Worm (Caenorhabditis elegans) whole organism, L4 larva: ENCODE data around the gene abcf-1.

Source experiments
- D1046.2 ChIP-seq: fragments of 200-800 bp; sonication (Bioruptor generic); IDR thresholded peaks from 2 replicates; pipeline ENCODE4 v1.3.6; 2022; ENCODE audit warnings: missing genetic modification characterization, missing compliant biosample characterization
- F10B5.3 ChIP-seq: sonication (generic microtip); optimal IDR thresholded peaks from 2 replicates; lab custom pipeline; 2016; ENCODE audit warnings: mild to moderate bottlenecking, missing genetic modification characterization, missing compliant biosample characterization
- F49E8.2 ChIP-seq: sonication (generic microtip); optimal IDR thresholded peaks from 2 replicates; lab custom pipeline; 2016; ENCODE audit warnings: missing compliant biosample characterization, mild to moderate bottlenecking, missing genetic modification characterization, borderline replicate concordance
- T20F7.1 ChIP-seq: fragments of 200-800 bp; sonication (Bioruptor generic); optimal IDR thresholded peaks from 2 replicates; lab custom pipeline; 2018; ENCODE audit warnings: mild to moderate bottlenecking, missing genetic modification characterization, missing compliant biosample characterization
- Y48G9A.11 ChIP-seq: fragments of 200-800 bp; sonication (Bioruptor generic); IDR thresholded peaks from 2 replicates; pipeline ENCODE4 v1.3.6; 2022; ENCODE audit warnings: missing genetic modification reagents, missing genetic modification characterization, missing compliant biosample characterization
- Y75B8A.6 ChIP-seq: fragments of 200-800 bp; sonication (Bioruptor generic); IDR thresholded peaks from 2 replicates; pipeline ENCODE4 v1.3.6; 2022; ENCODE audit warnings: missing genetic modification reagents, missing genetic modification characterization, missing compliant biosample characterization
- arid-1 ChIP-seq: fragments of 200-800 bp; sonication (Bioruptor generic); conservative IDR thresholded peaks from 2 replicates; pipeline ENCODE4 v1.3.6; 2022; ENCODE audit warnings: missing genetic modification reagents, missing genetic modification characterization, missing compliant biosample characterization
- ceh-20 ChIP-seq: fragments of 200-800 bp; sonication (Bioruptor generic); IDR thresholded peaks from 2 replicates; pipeline ENCODE4 v1.3.6; 2022; ENCODE audit warnings: missing genetic modification reagents, missing genetic modification characterization, missing compliant biosample characterization
- ceh-28 ChIP-seq: fragments of 150-350 bp; optimal IDR thresholded peaks from 2 replicates; lab custom pipeline; 2014; ENCODE audit warnings: missing biosample characterization, missing genetic modification reagents, missing genetic modification characterization
- ceh-62 ChIP-seq: sonication (generic microtip); optimal IDR thresholded peaks from 2 replicates; lab custom pipeline; 2017; ENCODE audit warnings: missing biosample characterization, missing genetic modification characterization
- ces-1 ChIP-seq: fragments of 150-350 bp; sonication (generic microtip); optimal IDR thresholded peaks from 4 replicates; lab custom pipeline; 2014; ENCODE audit warnings: missing biosample characterization, missing genetic modification reagents, missing genetic modification characterization
- ctbp-1 ChIP-seq: fragments of 200-800 bp; sonication (Bioruptor generic); IDR thresholded peaks from 2 replicates; pipeline ENCODE4 v1.3.6; 2022; ENCODE audit warnings: missing genetic modification reagents, missing genetic modification characterization, missing compliant biosample characterization
- daf-12 ChIP-seq: fragments of 150-350 bp; optimal IDR thresholded peaks from 2 replicates; lab custom pipeline; 2014; ENCODE audit warnings: missing biosample characterization, missing genetic modification reagents, missing genetic modification characterization
- daf-16 ChIP-seq, 3 experiments: sonication (generic microtip); optimal IDR thresholded peaks; 2 replicates each; lab custom pipeline; 2016 to 2017; ENCODE audit warnings: missing genetic modification characterization in 3 of 3, missing genetic modification reagents in 3 of 3, mild to moderate bottlenecking in 2 of 3, missing compliant biosample characterization in 2 of 3, missing biosample characterization in 1 of 3, moderate library complexity in 1 of 3
- daf-19 ChIP-seq: fragments of 200-800 bp; sonication (Bioruptor generic); conservative IDR thresholded peaks from 2 replicates; pipeline ENCODE4 v1.3.6; 2022; ENCODE audit warnings: missing genetic modification characterization, missing compliant biosample characterization
- dmd-6 ChIP-seq: fragments of 200-800 bp; sonication (Bioruptor generic); IDR thresholded peaks from 2 replicates; pipeline ENCODE4 v1.3.6; 2022; ENCODE audit warnings: missing genetic modification reagents, missing genetic modification characterization, missing compliant biosample characterization
- dmd-9 ChIP-seq: fragments of 200-800 bp; sonication (Bioruptor generic); IDR thresholded peaks from 2 replicates; pipeline ENCODE4 v1.3.6; 2022; ENCODE audit warnings: missing genetic modification reagents, missing genetic modification characterization, missing compliant biosample characterization
- dpl-1 ChIP-seq: fragments of 150-350 bp; optimal IDR thresholded peaks from 2 replicates; lab custom pipeline; 2014; ENCODE audit warnings: missing biosample characterization, missing genetic modification reagents, missing genetic modification characterization
- duxl-1 ChIP-seq: sonication (generic microtip); optimal IDR thresholded peaks from 2 replicates; lab custom pipeline; 2016; ENCODE audit warnings: mild to moderate bottlenecking, missing genetic modification characterization, moderate library complexity, missing compliant biosample characterization; ENCODE audit not compliant: poor library complexity
- dve-1 ChIP-seq: sonication (generic microtip); optimal IDR thresholded peaks from 2 replicates; lab custom pipeline; 2017; ENCODE audit warnings: antibody characterized with exemption, mild to moderate bottlenecking, missing genetic modification characterization, missing compliant biosample characterization; ENCODE audit not compliant: insufficient read depth
- egl-43 ChIP-seq: fragments of 200-800 bp; sonication (Bioruptor generic); IDR thresholded peaks from 2 replicates; pipeline ENCODE4 v1.3.6; 2022; ENCODE audit warnings: missing genetic modification reagents, missing genetic modification characterization, missing compliant biosample characterization
- fos-1 ChIP-seq: fragments of 150-350 bp; optimal IDR thresholded peaks from 2 replicates; lab custom pipeline; 2014; ENCODE audit warnings: missing biosample characterization, missing genetic modification characterization
- hif-1 ChIP-seq, 2 experiments: sonication (generic microtip); optimal IDR thresholded peaks; 2 replicates each; lab custom pipeline; 2016 to 2017; ENCODE audit warnings: missing compliant biosample characterization in 2 of 2, missing genetic modification characterization in 2 of 2, missing genetic modification reagents in 2 of 2, missing genotype in 2 of 2, mild to moderate bottlenecking in 1 of 2
- hlh-11 ChIP-seq: fragments of 200-800 bp; sonication (Bioruptor generic); optimal IDR thresholded peaks from 2 replicates; lab custom pipeline; 2018; ENCODE audit warnings: mild to moderate bottlenecking, missing genetic modification characterization, missing compliant biosample characterization
- hlh-30 ChIP-seq: sonication (generic microtip); optimal IDR thresholded peaks from 2 replicates; lab custom pipeline; 2017; ENCODE audit warnings: antibody characterized with exemption, mild to moderate bottlenecking, missing genetic modification characterization, missing compliant biosample characterization; ENCODE audit not compliant: insufficient read depth
- lin-39 ChIP-seq: fragments of 150-350 bp; optimal IDR thresholded peaks from 2 replicates; lab custom pipeline; 2014; ENCODE audit warnings: missing biosample characterization, missing genetic modification reagents, missing genetic modification characterization
- lir-3 ChIP-seq: sonication (generic microtip); optimal IDR thresholded peaks from 2 replicates; lab custom pipeline; 2016; ENCODE audit warnings: mild to moderate bottlenecking, missing genetic modification characterization, missing compliant biosample characterization
- mep-1 ChIP-seq: fragments of 150-350 bp; sonication (generic microtip); optimal IDR thresholded peaks from 3 replicates; lab custom pipeline; 2014; ENCODE audit warnings: missing biosample characterization, missing genetic modification characterization
- mes-2 ChIP-seq: sonication (generic microtip); optimal IDR thresholded peaks from 2 replicates; lab custom pipeline; 2016; ENCODE audit warnings: missing genotype, mild to moderate bottlenecking, missing genetic modification characterization, missing compliant biosample characterization; ENCODE audit not compliant: poor library complexity, severe bottlenecking
- nhr-10 ChIP-seq: fragments of 150-350 bp; optimal IDR thresholded peaks from 2 replicates; lab custom pipeline; 2014; ENCODE audit warnings: missing biosample characterization, missing genetic modification characterization
- nhr-237 ChIP-seq: sonication (generic microtip); optimal IDR thresholded peaks from 2 replicates; lab custom pipeline; 2017; ENCODE audit warnings: missing biosample characterization, missing genetic modification characterization
- nhr-25 ChIP-seq: sonication (generic microtip); optimal IDR thresholded peaks from 2 replicates; lab custom pipeline; 2017; ENCODE audit warnings: missing genetic modification characterization, mild to moderate bottlenecking, missing compliant biosample characterization, antibody characterized with exemption, moderate library complexity, borderline replicate concordance; ENCODE audit not compliant: insufficient read depth
- nhr-28 ChIP-seq: fragments of 150-350 bp; optimal IDR thresholded peaks from 2 replicates; lab custom pipeline; 2014; ENCODE audit warnings: missing biosample characterization, missing genetic modification characterization
- nhr-77 ChIP-seq: fragments of 150-350 bp; optimal IDR thresholded peaks from 2 replicates; lab custom pipeline; 2014; ENCODE audit warnings: missing biosample characterization, missing genetic modification characterization
- pha-4 ChIP-seq, 2 experiments: fragments of 150-350 bp in 1 of 2; fragments of 200-800 bp in 1 of 2; sonication (Bioruptor generic) in 1 of 2; IDR thresholded peaks in 1 of 2; optimal IDR thresholded peaks in 1 of 2; 2 replicates each; pipeline versions ENCODE4 v1.3.6 to Lab custom; 2014 to 2022; ENCODE audit warnings: missing genetic modification characterization in 2 of 2, missing genetic modification reagents in 2 of 2, missing biosample characterization in 1 of 2, missing compliant biosample characterization in 1 of 2
- php-3 ChIP-seq: fragments of 200-800 bp; sonication (Bioruptor generic); IDR thresholded peaks from 2 replicates; pipeline ENCODE4 v1.3.6; 2022; ENCODE audit warnings: missing genetic modification reagents, missing genetic modification characterization, missing compliant biosample characterization
- pqm-1 ChIP-seq: sonication (generic microtip); optimal IDR thresholded peaks from 2 replicates; lab custom pipeline; 2017; ENCODE audit warnings: missing biosample characterization, missing genetic modification characterization
- rbr-2 ChIP-seq: sonication (generic microtip); optimal IDR thresholded peaks from 2 replicates; lab custom pipeline; 2016; ENCODE audit warnings: missing genotype, missing genetic modification characterization, missing compliant biosample characterization
- sdz-12 ChIP-seq: fragments of 200-800 bp; sonication (Bioruptor generic); optimal IDR thresholded peaks from 2 replicates; lab custom pipeline; 2018; ENCODE audit warnings: mild to moderate bottlenecking, missing genetic modification characterization, missing compliant biosample characterization
- snpc-1.2 ChIP-seq: fragments of 200-800 bp; sonication (Bioruptor generic); IDR thresholded peaks from 2 replicates; pipeline ENCODE4 v1.3.6; 2022; ENCODE audit warnings: missing genetic modification reagents, missing genetic modification characterization, missing compliant biosample characterization
- tra-1 ChIP-seq: fragments of 200-800 bp; sonication (Bioruptor generic); IDR thresholded peaks from 2 replicates; pipeline ENCODE4 v1.3.6; 2022; ENCODE audit warnings: missing genetic modification reagents, missing genetic modification characterization, missing compliant biosample characterization
- unc-62 ChIP-seq, 3 experiments: fragments of 150-350 bp in 1 of 3; sonication (generic microtip); optimal IDR thresholded peaks in 2 of 3; peaks in 1 of 3; 1 replicate in 1 of 3; 2 replicates in 2 of 3; lab custom pipeline; 2014 to 2017; ENCODE audit warnings: missing biosample characterization in 3 of 3, missing genetic modification characterization in 3 of 3, missing genetic modification reagents in 3 of 3, missing genotype in 1 of 3

abcf-1 gene

ce11 chrV:12795927-12796326, 32.8 kb upstream of the abcf-1 start:
- TF ChIP-seq duxl-1 (tag; lab: Kevin White, UChicago) (no peak), nhr-10 (tag; lab: Kevin White, UChicago) (no peak), ces-1 (no peak), nhr-28 (tag; lab: Kevin White, UChicago) (peak; percentile 29), tra-1 (no peak), dve-1 (tag; lab: Kevin White, UChicago) (peak; percentile 38), F49E8.2 (tag; lab: Kevin White, UChicago) (no peak), arid-1 (GFP tag; lab: Robert Waterston, UW) (no peak), hlh-11 (peak; percentile 34), sdz-12 (GFP tag; lab: Kevin White, UChicago) (no peak)

- no peak for TF ChIP-seq ctbp-1 (GFP tag; lab: Robert Waterston, UW)
- TF ChIP-seq F10B5.3 (tag; lab: Kevin White, UChicago) = no peak
- TF ChIP-seq daf-16 (GFP tag; optimal IDR thresholded peaks at IDR 0.05; lab: Kevin White, UChicago) = no peak
- TF ChIP-seq daf-16 (tag; optimal IDR thresholded peaks at IDR 0.05; lab: Kevin White, UChicago) = peak; percentile 35
- peak; percentile 52 for TF ChIP-seq T20F7.1 (GFP tag; lab: Kevin White, UChicago)
- TF ChIP-seq ceh-62 (tag; lab: Kevin White, UChicago) = no peak
- no peak for TF ChIP-seq nhr-25 (tag; lab: Kevin White, UChicago)
- no peak for TF ChIP-seq tra-1
- no peak for TF ChIP-seq ces-1
- TF ChIP-seq Y48G9A.11 (GFP tag; lab: Robert Waterston, UW) = no peak
- peak; percentile 65 for TF ChIP-seq hlh-30 (tag; lab: Kevin White, UChicago)
- no peak for TF ChIP-seq fos-1 (tag; lab: Kevin White, UChicago)
- TF ChIP-seq nhr-237 (tag; lab: Kevin White, UChicago) = no peak
- TF ChIP-seq mep-1 (tag; lab: Kevin White, UChicago) = no peak
- TF ChIP-seq daf-12 (tag; lab: Kevin White, UChicago) = no peak
- peak; percentile 67 for TF ChIP-seq dve-1 (tag; lab: Kevin White, UChicago)
- TF ChIP-seq unc-62 (GFP tag; optimal IDR thresholded peaks at IDR 0.05 in 1 of 2; lab: Kevin White, UChicago) = peak in 1 of 2 experiments; percentile 80
- TF ChIP-seq unc-62 (tag; optimal IDR thresholded peaks at IDR 0.05; lab: Kevin White, UChicago) = no peak
- TF ChIP-seq lir-3 (tag; lab: Kevin White, UChicago) = no peak
- peak; percentile 61; the same call in 1 of the 2 replicates for TF ChIP-seq dmd-6
- TF ChIP-seq pha-4 (GFP tag; IDR thresholded peaks at IDR 0.05; lab: Robert Waterston, UW) = no peak
- no peak for TF ChIP-seq pha-4 (tag; optimal IDR thresholded peaks at IDR 0.05; lab: Kevin White, UChicago)
- no peak for TF ChIP-seq hif-1 (tag; optimal IDR thresholded peaks at IDR 0.05; lab: Kevin White, UChicago)
- no peak for TF ChIP-seq egl-43
- TF ChIP-seq rbr-2 (tag; lab: Kevin White, UChicago) = no peak
- peak; percentile 75 for TF ChIP-seq nhr-28 (tag; lab: Kevin White, UChicago)
- peak; percentile 49 for TF ChIP-seq pqm-1
- TF ChIP-seq nhr-77 = peak; percentile 53
- TF ChIP-seq daf-19 (GFP tag; lab: Robert Waterston, UW) = no peak
- TF ChIP-seq Y75B8A.6 (GFP tag; lab: Robert Waterston, UW) = no peak
- no peak for TF ChIP-seq lin-39 (tag; lab: Kevin White, UChicago)
- peak; percentile 65 for TF ChIP-seq hlh-11
- TF ChIP-seq php-3 = 0 out of 2 replicates have a peak, but pooled peaks have one; percentile 6
These were observed 32.0 kb upstream of the abcf-1 start, which contains the start of gene ugt-4 for ce11 chrV:12795196-12795595. ugt-4 (minus strand) TSS chrV:12795336.

- TF ChIP-seq ceh-20 = no peak
- no peak for TF ChIP-seq snpc-1.2
- no peak for TF ChIP-seq D1046.2
- TF ChIP-seq hlh-11 = peak; percentile 20
- TF ChIP-seq ceh-62 (tag; lab: Kevin White, UChicago) = no peak
- no peak for TF ChIP-seq tra-1
- no peak for TF ChIP-seq mes-2 (tag; lab: Kevin White, UChicago)
- no peak for TF ChIP-seq pha-4 (GFP tag; IDR thresholded peaks at IDR 0.05; lab: Robert Waterston, UW)
- TF ChIP-seq pha-4 (tag; optimal IDR thresholded peaks at IDR 0.05; lab: Kevin White, UChicago) = no peak
- no peak for TF ChIP-seq daf-19 (GFP tag; lab: Robert Waterston, UW)
- TF ChIP-seq dve-1 (tag; lab: Kevin White, UChicago) = peak; percentile 34
- peak; percentile 18 for TF ChIP-seq nhr-77
- no peak for TF ChIP-seq Y48G9A.11 (GFP tag; lab: Robert Waterston, UW)
- no peak for TF ChIP-seq daf-16 (GFP tag; optimal IDR thresholded peaks at IDR 0.05; lab: Kevin White, UChicago)
- peak; percentile 82 for TF ChIP-seq daf-16 (tag; optimal IDR thresholded peaks at IDR 0.05; lab: Kevin White, UChicago)
- no peak for TF ChIP-seq duxl-1 (tag; lab: Kevin White, UChicago)
- TF ChIP-seq nhr-28 (tag; lab: Kevin White, UChicago) = peak; percentile 76
- TF ChIP-seq ceh-28 (tag; lab: Kevin White, UChicago) = no peak
- TF ChIP-seq dpl-1 (GFP tag; lab: Kevin White, UChicago) = no peak
- TF ChIP-seq ces-1 = no peak
- no peak for TF ChIP-seq dmd-9 (GFP tag; lab: Robert Waterston, UW)
- TF ChIP-seq hlh-30 (tag; lab: Kevin White, UChicago) = peak; percentile 44
These were observed 29.6 kb upstream of the abcf-1 start, which contains the start of gene ugt-5 for ce11 chrV:12792752-12793151. ugt-5 (minus strand) TSS chrV:12792965.
